Worm (Caenorhabditis elegans) whole organism, dauer: Measurements from ENCODE around the gene csp-1.

Experiments used
- unc-62 ChIP-seq: sonication (generic microtip); optimal IDR thresholded peaks from 2 replicates; lab custom pipeline; 2017; ENCODE audit warnings: missing biosample characterization, missing genetic modification reagents, missing genetic modification characterization

csp-1 gene

ce11 chrII:13600904-13601303 lies at the start of gene csp-1:
TSS of gene csp-1 (plus strand) at chrII:13601204.
- no peak for TF ChIP-seq unc-62 (GFP tag; lab: Kevin White, UChicago)

ce11 chrII:13560553-13560952 lies 40.5 kb upstream of the csp-1 start:
- no peak for TF ChIP-seq unc-62 (GFP tag; lab: Kevin White, UChicago)

ce11 chrII:13567871-13568270 lies 33.1 kb upstream of the csp-1 start, which contains the start of gene Y48E1B.3:
TSS of gene Y48E1B.3 (minus strand) at chrII:13567971.
- TF ChIP-seq unc-62 (GFP tag; lab: Kevin White, UChicago) = no peak

- no peak for TF ChIP-seq unc-62 (GFP tag; lab: Kevin White, UChicago)
These were observed 26.6 kb upstream of the csp-1 start for ce11 chrII:13574395-13574794.

- TF ChIP-seq unc-62 (GFP tag; lab: Kevin White, UChicago) = no peak
These were observed 25.7 kb upstream of the csp-1 start, which contains the start of the genes mrpl-37 and lin-38 for ce11 chrII:13575018-13575948. TSS of gene mrpl-37 (minus strand) at chrII:13575068. TSS of gene lin-38 (plus strand) at chrII:13575925.

- TF ChIP-seq unc-62 (GFP tag; lab: Kevin White, UChicago) = no peak
These were observed 15.3 kb upstream of the csp-1 start, which contains the start of gene Y48E1B.8 for ce11 chrII:13585655-13586170. TSS of gene Y48E1B.8 (plus strand) at chrII:13585705.

ce11 chrII:13590461-13590860 lies 10.5 kb upstream of the csp-1 start, which contains the start of gene clec-145:
TSS of gene clec-145 (minus strand) at chrII:13590561.
- TF ChIP-seq unc-62 (GFP tag; lab: Kevin White, UChicago) = no peak

ce11 chrII:13593659-13594221 lies 7.3 kb upstream of the csp-1 start, which contains the start of gene clec-146:
TSS of gene clec-146 (minus strand) at chrII:13593774.
- no peak for TF ChIP-seq unc-62 (GFP tag; lab: Kevin White, UChicago)

ce11 chrII:13595279-13595678 lies 5.7 kb upstream of the csp-1 start:
- TF ChIP-seq unc-62 (GFP tag; lab: Kevin White, UChicago) = no peak

ce11 chrII:13596505-13596977 lies 4.5 kb upstream of the csp-1 start, which contains the start of the genes fbxc-23 and csc-1:
TSS of gene fbxc-23 (minus strand) at chrII:13596555.
TSS of gene csc-1 (plus strand) at chrII:13596955.
- TF ChIP-seq unc-62 (GFP tag; lab: Kevin White, UChicago) = no peak

- no peak for TF ChIP-seq unc-62 (GFP tag; lab: Kevin White, UChicago)
These were observed 8.7 kb downstream of the csp-1 start, which contains the start of gene gst-20 for ce11 chrII:13609655-13610054. TSS of gene gst-20 (minus strand) at chrII:13609824.

ce11 chrII:13611186-13611585 lies 10.2 kb downstream of the csp-1 start, which contains the start of gene gst-24:
TSS of gene gst-24 (minus strand) at chrII:13611366.
- TF ChIP-seq unc-62 (GFP tag; lab: Kevin White, UChicago) = no peak

ce11 chrII:13613096-13613495 lies 12.1 kb downstream of the csp-1 start, which contains the start of gene gst-15:
TSS of gene gst-15 (minus strand) at chrII:13613196.
- no peak for TF ChIP-seq unc-62 (GFP tag; lab: Kevin White, UChicago)

- no peak for TF ChIP-seq unc-62 (GFP tag; lab: Kevin White, UChicago)
These were observed 13.5 kb downstream of the csp-1 start for ce11 chrII:13614516-13614915.

- TF ChIP-seq unc-62 (GFP tag; lab: Kevin White, UChicago) = no peak
These were observed 15.0 kb downstream of the csp-1 start, which contains the start of gene gst-14 for ce11 chrII:13616000-13616399. TSS of gene gst-14 (minus strand) at chrII:13616100.
